Worm (Caenorhabditis elegans) whole organism, midembryonic: ENCODE data around the gene ttll-12.

Experiments
- T22C8.4 ChIP-seq: fragments of 200-800 bp; sonication (Bioruptor generic); IDR thresholded peaks from 2 replicates; pipeline ENCODE4 v1.3.6; 2022; ENCODE audit warnings: missing genetic modification characterization, missing compliant biosample characterization
- cog-1 ChIP-seq: sonication (generic microtip); optimal IDR thresholded peaks from 2 replicates; lab custom pipeline; 2016; ENCODE audit warnings: missing genetic modification characterization, missing compliant biosample characterization
- flt-1 ChIP-seq: fragments of 200-800 bp; sonication (Bioruptor generic); IDR thresholded peaks from 2 replicates; pipeline ENCODE4 v1.3.6; 2022; ENCODE audit warnings: missing genetic modification characterization, missing compliant biosample characterization
- tab-1 ChIP-seq: fragments of 200-800 bp; sonication (Bioruptor generic); IDR thresholded peaks from 2 replicates; pipeline ENCODE4 v1.3.6; 2022; ENCODE audit warnings: missing genetic modification characterization, missing compliant biosample characterization

- TF ChIP-seq tab-1 (GFP tag; lab: Robert Waterston, UW) (no peak), T22C8.4 (GFP tag; lab: Robert Waterston, UW) (no peak), flt-1 (GFP tag; lab: Robert Waterston, UW) (no peak), cog-1 (tag; lab: Kevin White, UChicago) (no peak)
Measured at ce11 chrII:9310204-9310603, 28.6 kb upstream of the ttll-12 start, which contains the start of gene cam-1.
